Worm (Caenorhabditis elegans) whole organism, midembryonic: ENCODE data around the gene C16D9.5.

ENCODE experiments used
- T22C8.4 ChIP-seq: fragments of 200-800 bp; sonication (Bioruptor generic); IDR thresholded peaks from 2 replicates; pipeline ENCODE4 v1.3.6; 2022; ENCODE audit warnings: missing genetic modification characterization, missing compliant biosample characterization
- cog-1 ChIP-seq: sonication (generic microtip); optimal IDR thresholded peaks from 2 replicates; lab custom pipeline; 2016; ENCODE audit warnings: missing genetic modification characterization, missing compliant biosample characterization
- flt-1 ChIP-seq: fragments of 200-800 bp; sonication (Bioruptor generic); IDR thresholded peaks from 2 replicates; pipeline ENCODE4 v1.3.6; 2022; ENCODE audit warnings: missing genetic modification characterization, missing compliant biosample characterization
- klf-2 ChIP-seq: fragments of 200-800 bp; sonication (Bioruptor generic); conservative IDR thresholded peaks from 2 replicates; pipeline ENCODE4 v1.3.6; 2022; ENCODE audit warnings: missing genetic modification reagents, missing genetic modification characterization, missing compliant biosample characterization
- ref-1 ChIP-seq: fragments of 200-800 bp; sonication (Bioruptor generic); conservative IDR thresholded peaks from 2 replicates; pipeline ENCODE4 v1.3.6; 2022; ENCODE audit warnings: missing genetic modification reagents, missing genetic modification characterization, missing compliant biosample characterization
- ztf-23 ChIP-seq: fragments of 200-800 bp; sonication (Bioruptor generic); IDR thresholded peaks from 2 replicates; pipeline ENCODE4 v1.3.6; 2022; ENCODE audit warnings: missing genetic modification reagents, missing genetic modification characterization, missing compliant biosample characterization
- ztf-29 ChIP-seq: fragments of 200-800 bp; sonication (Bioruptor generic); IDR thresholded peaks from 2 replicates; pipeline ENCODE4 v1.3.6; 2022; ENCODE audit warnings: missing genetic modification reagents, missing genetic modification characterization, missing compliant biosample characterization

DNA sequence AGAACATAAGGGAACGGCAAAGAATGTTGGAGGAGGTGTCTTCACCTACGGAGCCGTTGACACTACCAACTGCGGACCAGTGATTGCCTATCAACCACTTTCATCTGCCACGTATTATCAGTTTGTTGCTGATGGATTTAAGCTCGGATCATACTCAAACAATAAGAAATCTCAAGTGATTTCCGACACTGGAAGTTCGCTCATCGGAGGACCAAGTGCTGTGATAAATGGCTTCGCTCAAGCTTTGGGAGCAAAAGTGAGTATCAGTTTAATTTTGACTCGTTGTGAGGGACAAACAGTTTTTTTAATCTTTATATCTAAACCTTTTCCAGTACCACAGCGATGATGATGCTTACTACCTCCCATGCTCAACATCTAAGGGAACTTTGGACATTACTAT, 26.0 kb upstream of the C16D9.5 start:
- TF ChIP-seq ztf-29, result no peak
- no peak for TF ChIP-seq flt-1 (GFP tag; lab: Robert Waterston, UW)
- TF ChIP-seq cog-1, result no peak
- TF ChIP-seq ztf-23 (GFP tag; lab: Robert Waterston, UW), result no peak
- TF ChIP-seq ref-1 (GFP tag; lab: Robert Waterston, UW), result no peak
- no peak for TF ChIP-seq klf-2 (GFP tag; lab: Robert Waterston, UW)
- no peak for TF ChIP-seq T22C8.4
